Fruit fly (Drosophila melanogaster) whole organism, prepupa: ENCODE data around the gene CG7766.

Source experiments
- Blimp-1 ChIP-seq: fragments of 200-800 bp; sonication (Bioruptor generic); optimal IDR thresholded peaks from 3 replicates; lab custom pipeline; 2017; ENCODE audit warnings: missing biosample characterization, missing genetic modification characterization, mild to moderate bottlenecking, moderate library complexity, missing genetic modification reagents
- CG10631 ChIP-seq: fragments of 200-800 bp; sonication (Bioruptor generic); optimal IDR thresholded peaks from 2 replicates; lab custom pipeline; 2016; ENCODE audit warnings: missing biosample characterization, missing genetic modification characterization
- CG10669 ChIP-seq: fragments of 200-800 bp; sonication (Bioruptor generic); optimal IDR thresholded peaks from 3 replicates; lab custom pipeline; 2018; ENCODE audit warnings: missing biosample characterization, mild to moderate bottlenecking, missing genetic modification characterization, moderate library complexity
- CG11294 ChIP-seq: fragments of 200-800 bp; sonication (Bioruptor generic); IDR thresholded peaks from 2 replicates; pipeline ENCODE4 v1.3.6; 2022; ENCODE audit warnings: missing biosample characterization, missing genetic modification characterization
- CG11762 ChIP-seq: fragments of 200-800 bp; sonication (Bioruptor generic); optimal IDR thresholded peaks from 3 replicates; lab custom pipeline; 2016; ENCODE audit warnings: missing biosample characterization, missing genetic modification characterization; ENCODE audit not compliant: insufficient read depth
- CG11902 ChIP-seq: fragments of 200-800 bp; sonication (Bioruptor generic); optimal IDR thresholded peaks from 3 replicates; lab custom pipeline; 2016; ENCODE audit warnings: missing biosample characterization, missing genetic modification characterization
- CG15336 ChIP-seq: fragments of 200-800 bp; sonication (Bioruptor generic); IDR thresholded peaks from 2 replicates; pipeline ENCODE4 v1.3.6; 2022; ENCODE audit warnings: missing biosample characterization, missing genetic modification characterization
- CG1621 ChIP-seq: fragments of 200-800 bp; sonication (Bioruptor generic); optimal IDR thresholded peaks from 3 replicates; lab custom pipeline; 2018; ENCODE audit warnings: missing biosample characterization, mild to moderate bottlenecking, missing genetic modification characterization
- CG16779 ChIP-seq: fragments of 200-800 bp; sonication (Bioruptor generic); optimal IDR thresholded peaks from 3 replicates; lab custom pipeline; 2017; ENCODE audit warnings: missing biosample characterization, mild to moderate bottlenecking, missing genetic modification characterization
- CG31627 ChIP-seq: fragments of 200-800 bp; sonication (Bioruptor generic); optimal IDR thresholded peaks from 3 replicates; lab custom pipeline; 2016; ENCODE audit warnings: missing biosample characterization, missing genetic modification characterization
- CG34406 ChIP-seq: fragments of 200-800 bp; sonication (Bioruptor generic); optimal IDR thresholded peaks from 3 replicates; lab custom pipeline; 2016; ENCODE audit warnings: missing biosample characterization, missing genetic modification characterization
- CG3919 ChIP-seq: fragments of 200-800 bp; sonication (Bioruptor generic); optimal IDR thresholded peaks from 3 replicates; lab custom pipeline; 2016; ENCODE audit warnings: missing biosample characterization, missing genetic modification characterization
- CG6163 ChIP-seq: fragments of 200-800 bp; sonication (Bioruptor generic); IDR thresholded peaks from 3 replicates; pipeline ENCODE4 v1.3.6; 2022; ENCODE audit warnings: missing biosample characterization, missing genetic modification characterization
- CG6808 ChIP-seq: fragments of 200-800 bp; sonication (Bioruptor generic); optimal IDR thresholded peaks from 3 replicates; lab custom pipeline; 2017; ENCODE audit warnings: missing biosample characterization, missing genetic modification characterization, mild to moderate bottlenecking, moderate library complexity, missing genetic modification reagents
- CG6854 ChIP-seq: fragments of 200-800 bp; sonication (Bioruptor generic); optimal IDR thresholded peaks from 2 replicates; lab custom pipeline; 2017; ENCODE audit warnings: missing biosample characterization, mild to moderate bottlenecking, missing genetic modification characterization
- CG7368 ChIP-seq: fragments of 200-800 bp; sonication (Bioruptor generic); optimal IDR thresholded peaks from 3 replicates; lab custom pipeline; 2016; ENCODE audit warnings: missing biosample characterization, missing genetic modification characterization
- CG9139 ChIP-seq: fragments of 200-800 bp; sonication (Bioruptor generic); optimal IDR thresholded peaks from 3 replicates; lab custom pipeline; 2017; ENCODE audit warnings: missing biosample characterization, mild to moderate bottlenecking, missing genetic modification characterization
- Eip78C ChIP-seq: fragments of 200-800 bp; sonication (Bioruptor generic); peaks from one replicate; lab custom pipeline; 2016; ENCODE audit warnings: missing biosample characterization, missing genetic modification characterization
- Eip93F ChIP-seq: fragments of 200-800 bp; sonication (Bioruptor generic); optimal IDR thresholded peaks from 2 replicates; lab custom pipeline; 2016; ENCODE audit warnings: missing biosample characterization, mild to moderate bottlenecking, missing genetic modification characterization
- Ets21C ChIP-seq: fragments of 200-800 bp; sonication (Bioruptor generic); optimal IDR thresholded peaks from 3 replicates; lab custom pipeline; 2016; ENCODE audit warnings: missing biosample characterization, missing genetic modification characterization
- Ets96B ChIP-seq: fragments of 200-800 bp; optimal IDR thresholded peaks from 2 replicates; lab custom pipeline; 2019; ENCODE audit warnings: missing biosample characterization, mild to moderate bottlenecking, missing genetic modification characterization, moderate library complexity
- Gug ChIP-seq: fragments of 200-800 bp; sonication (Bioruptor generic); IDR thresholded peaks from 2 replicates; pipeline ENCODE4 v1.3.6; 2022; ENCODE audit warnings: missing biosample characterization, missing genetic modification characterization
- Hr38 ChIP-seq: sonication (Bioruptor generic); optimal IDR thresholded peaks from 2 replicates; lab custom pipeline; 2016; ENCODE audit warnings: missing biosample characterization, missing genetic modification characterization
- Hr4 ChIP-seq: fragments of 200-800 bp; sonication (Bioruptor generic); optimal IDR thresholded peaks from 3 replicates; lab custom pipeline; 2016; ENCODE audit warnings: missing biosample characterization, missing genetic modification characterization
- OdsH ChIP-seq: fragments of 200-800 bp; sonication (Bioruptor generic); optimal IDR thresholded peaks from 3 replicates; lab custom pipeline; 2016; ENCODE audit warnings: missing biosample characterization, missing genetic modification characterization
- Smox ChIP-seq: fragments of 200-800 bp; sonication (Bioruptor generic); optimal IDR thresholded peaks from 3 replicates; lab custom pipeline; 2016; ENCODE audit warnings: missing biosample characterization, missing genetic modification characterization
- Sox102F ChIP-seq: fragments of 200-800 bp; sonication (Bioruptor generic); optimal IDR thresholded peaks from 2 replicates; lab custom pipeline; 2016; ENCODE audit warnings: missing biosample characterization, mild to moderate bottlenecking, missing genetic modification characterization
- Sox14 ChIP-seq: fragments of 200-800 bp; sonication (Bioruptor generic); optimal IDR thresholded peaks from 3 replicates; lab custom pipeline; 2016; ENCODE audit warnings: missing biosample characterization, missing genetic modification characterization
- Sox15 ChIP-seq: fragments of 200-800 bp; sonication (Bioruptor generic); optimal IDR thresholded peaks from 3 replicates; lab custom pipeline; 2016; ENCODE audit warnings: missing biosample characterization, missing genetic modification characterization
- cyc ChIP-seq: fragments of 200-800 bp; sonication (Bioruptor generic); optimal IDR thresholded peaks from 3 replicates; lab custom pipeline; 2016; ENCODE audit warnings: missing biosample characterization, missing genetic modification characterization
- dac ChIP-seq: fragments of 200-800 bp; sonication (Bioruptor generic); optimal IDR thresholded peaks from 2 replicates; lab custom pipeline; 2017; ENCODE audit warnings: missing biosample characterization, mild to moderate bottlenecking, missing genetic modification characterization
- dsx ChIP-seq: fragments of 200-800 bp; optimal IDR thresholded peaks from 3 replicates; lab custom pipeline; 2019; ENCODE audit warnings: missing biosample characterization, mild to moderate bottlenecking, missing genetic modification characterization, moderate library complexity; ENCODE audit not compliant: poor library complexity, severe bottlenecking
- eg ChIP-seq: fragments of 200-800 bp; sonication (Bioruptor generic); IDR thresholded peaks from 3 replicates; pipeline ENCODE4 v1.3.6; 2022; ENCODE audit warnings: missing biosample characterization, missing genetic modification characterization
- fd59A ChIP-seq: fragments of 200-800 bp; sonication (Bioruptor generic); optimal IDR thresholded peaks from 2 replicates; lab custom pipeline; 2017; ENCODE audit warnings: missing biosample characterization, mild to moderate bottlenecking, missing genetic modification characterization, missing genetic modification reagents
- fd85E ChIP-seq: fragments of 200-800 bp; sonication (Bioruptor generic); optimal IDR thresholded peaks from 3 replicates; lab custom pipeline; 2016; ENCODE audit warnings: missing biosample characterization, missing genetic modification characterization
- fkh ChIP-seq: fragments of 200-800 bp; sonication (Bioruptor generic); optimal IDR thresholded peaks from 3 replicates; lab custom pipeline; 2017; ENCODE audit warnings: missing biosample characterization, mild to moderate bottlenecking, missing genetic modification characterization, moderate library complexity
- lz ChIP-seq: fragments of 200-800 bp; sonication (Bioruptor generic); optimal IDR thresholded peaks from 3 replicates; lab custom pipeline; 2016; ENCODE audit warnings: missing biosample characterization, missing genetic modification characterization
- net ChIP-seq: fragments of 200-800 bp; sonication (Bioruptor generic); optimal IDR thresholded peaks from 3 replicates; lab custom pipeline; 2016; ENCODE audit warnings: missing biosample characterization, missing genetic modification characterization
- pdm3 ChIP-seq: fragments of 200-800 bp; sonication (Bioruptor generic); optimal IDR thresholded peaks from 3 replicates; lab custom pipeline; 2016; ENCODE audit warnings: missing biosample characterization, missing genetic modification characterization
- salr ChIP-seq, 2 experiments: fragments of 200-800 bp; sonication (Bioruptor generic); optimal IDR thresholded peaks; 3 replicates each; lab custom pipeline; 2016 to 2018; ENCODE audit warnings: missing biosample characterization in 2 of 2, missing genetic modification characterization in 2 of 2, mild to moderate bottlenecking in 1 of 2
- spab ChIP-seq: fragments of 200-800 bp; sonication (Bioruptor generic); optimal IDR thresholded peaks from 2 replicates; lab custom pipeline; 2017; ENCODE audit warnings: missing biosample characterization, mild to moderate bottlenecking, missing genetic modification characterization, missing genetic modification reagents
- svp ChIP-seq: fragments of 200-800 bp; sonication (Bioruptor generic); peaks from one replicate; lab custom pipeline; 2016; ENCODE audit warnings: missing biosample characterization, missing genetic modification characterization
- topi ChIP-seq: fragments of 200-800 bp; sonication (Bioruptor generic); optimal IDR thresholded peaks from 3 replicates; lab custom pipeline; 2016; ENCODE audit warnings: missing biosample characterization, missing genetic modification characterization

The CG7766 gene

dm6 chrX:9117831-9118230, 14.3 kb upstream of the CG7766 start:
- TF ChIP-seq OdsH (GFP tag; lab: Kevin White, UChicago): no peak
- TF ChIP-seq CG10631 (GFP tag; lab: Kevin White, UChicago): no peak
- TF ChIP-seq Hr4 (GFP tag; lab: Kevin White, UChicago): no peak
- no peak for TF ChIP-seq net (GFP tag; lab: Kevin White, UChicago)
- no peak for TF ChIP-seq CG6163
- TF ChIP-seq CG11762 (GFP tag; lab: Kevin White, UChicago): no peak
- TF ChIP-seq Ets21C (GFP tag; lab: Kevin White, UChicago): no peak
- TF ChIP-seq spab (GFP tag; lab: Kevin White, UChicago): no peak
- TF ChIP-seq salr (GFP tag; optimal IDR thresholded peaks at IDR 0.05; lab: Kevin White, UChicago): no peak
- no peak for TF ChIP-seq eg (GFP tag; lab: Robert Waterston, UW)
- no peak for TF ChIP-seq Ets96B (tag; lab: Kevin White, UChicago)

DNA sequence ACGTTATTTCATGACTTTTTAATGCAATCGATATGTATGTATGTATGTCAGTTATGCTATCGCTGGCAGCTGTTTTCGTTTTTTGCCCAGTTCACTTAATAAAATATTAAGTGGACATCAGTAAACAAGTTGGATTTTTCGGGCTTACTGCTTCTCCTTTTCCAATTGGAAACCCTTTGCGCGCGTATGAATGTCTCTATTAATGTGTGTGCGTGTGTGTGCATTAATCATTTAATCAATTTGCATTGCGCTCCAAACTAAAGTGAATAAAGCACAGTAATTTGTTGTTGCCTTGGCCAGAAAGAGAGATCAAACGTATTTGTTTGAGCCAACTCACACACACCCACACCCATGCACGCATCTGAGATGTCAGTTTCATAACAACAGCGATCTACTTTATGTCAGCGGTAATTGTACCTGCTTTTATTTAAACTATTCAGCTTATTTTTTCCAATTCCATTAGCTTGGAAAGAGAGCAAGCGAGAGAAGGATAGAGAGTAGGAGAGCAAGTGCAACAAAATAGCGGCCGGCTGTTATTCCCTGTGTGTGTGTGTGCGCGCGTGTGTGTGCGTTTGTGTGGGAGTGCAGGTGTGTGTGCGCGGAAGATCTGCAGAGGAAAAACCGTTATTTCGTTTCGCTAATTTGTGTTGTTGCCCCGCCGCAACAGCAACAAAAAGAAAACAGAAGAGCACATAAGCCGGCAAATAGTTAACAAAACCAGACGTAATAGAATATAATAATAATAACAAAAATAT, 6.8 kb upstream of the CG7766 start:
- TF ChIP-seq eg (GFP tag; lab: Robert Waterston, UW): no peak
- peak; percentile 91 for TF ChIP-seq dsx (GFP tag; lab: Kevin White, UChicago)
- TF ChIP-seq Eip78C: peak; percentile 40

- TF ChIP-seq pdm3 (GFP tag; lab: Kevin White, UChicago) (peak; percentile 67), fd85E (GFP tag; lab: Kevin White, UChicago) (no peak), OdsH (GFP tag; lab: Kevin White, UChicago) (no peak), svp (no peak), CG9139 (GFP tag; lab: Kevin White, UChicago) (no peak), dac (GFP tag; lab: Kevin White, UChicago) (peak; percentile 9), CG7368 (GFP tag; lab: Kevin White, UChicago) (no peak), lz (peak; percentile 55), fd59A (GFP tag; lab: Kevin White, UChicago) (no peak), CG11902 (GFP tag; lab: Kevin White, UChicago) (peak; percentile 37), CG10669 (peak; percentile 46), CG6163 (peak; percentile 22; the same call in 1 of the 3 replicates), Smox (peak; percentile 66), Eip78C (peak; percentile 81), CG15336 (GFP tag; lab: Robert Waterston, UW) (peak; percentile 36; the same call in 1 of the 2 replicates), Ets21C (GFP tag; lab: Kevin White, UChicago) (peak; percentile 61), Eip93F (no peak), CG11294 (GFP tag; lab: Robert Waterston, UW) (no peak), spab (GFP tag; lab: Kevin White, UChicago) (no peak), salr (GFP tag; optimal IDR thresholded peaks at IDR 0.05; lab: Kevin White, UChicago) (peak; percentile 1 to 46), CG3919 (GFP tag; lab: Kevin White, UChicago) (no peak), fkh (GFP tag; lab: Kevin White, UChicago) (peak; percentile 75), CG1621 (tag; lab: Kevin White, UChicago) (peak; percentile 16), Sox102F (GFP tag; lab: Kevin White, UChicago) (no peak), CG31627 (GFP tag; lab: Kevin White, UChicago) (peak; percentile 66), CG6808 (no peak), Gug (GFP tag; lab: Robert Waterston, UW) (peak; percentile 18; the same call in 1 of the 2 replicates), CG11762 (GFP tag; lab: Kevin White, UChicago) (peak; percentile 39), topi (GFP tag; lab: Kevin White, UChicago) (peak; percentile 69), CG16779 (tag; lab: Kevin White, UChicago) (no peak), CG6854 (GFP tag; lab: Kevin White, UChicago) (peak; percentile 19), Sox14 (GFP tag; lab: Kevin White, UChicago) (peak; percentile 65), CG34406 (GFP tag; lab: Kevin White, UChicago) (peak; percentile 21), Blimp-1 (GFP tag; lab: Kevin White, UChicago) (no peak), Sox15 (GFP tag; lab: Kevin White, UChicago) (peak; percentile 53), Hr38 (GFP tag; lab: Kevin White, UChicago) (no peak), cyc (GFP tag; lab: Kevin White, UChicago) (peak; percentile 61), eg (GFP tag; lab: Robert Waterston, UW) (no peak), net (GFP tag; lab: Kevin White, UChicago) (peak; percentile 57), Hr4 (GFP tag; lab: Kevin White, UChicago) (no peak)
These were observed 5.7 kb upstream of the CG7766 start for dm6 chrX:9109072-9109844.
